Fruit fly (Drosophila melanogaster) whole organism: Measurements from ENCODE around the gene Ube3a.

Source experiments
- CG8478 ChIP-seq: fragments of >200 bp; optimal IDR thresholded peaks from 2 replicates; lab custom pipeline; 2018; ENCODE audit warnings: inconsistent platforms
- Dll ChIP-seq: fragments of >200 bp; optimal IDR thresholded peaks from 2 replicates; lab custom pipeline; 2017
- EcR ChIP-seq, 2 experiments: fragments of >200 bp; optimal IDR thresholded peaks; 2 replicates each; lab custom pipeline; 2017; ENCODE audit warnings: missing biosample characterization in 2 of 2, missing genetic modification characterization in 2 of 2, missing genetic modification reagents in 2 of 2
- pan ChIP-seq: fragments of >200 bp; optimal IDR thresholded peaks from 2 replicates; lab custom pipeline; 2017
- psq ChIP-seq: fragments of >200 bp; optimal IDR thresholded peaks from 2 replicates; lab custom pipeline; 2017
- usp ChIP-seq: fragments of >200 bp; optimal IDR thresholded peaks from 2 replicates; lab custom pipeline; 2017; ENCODE audit warnings: missing biosample characterization, missing genetic modification characterization, mixed read lengths

Ube3a gene

DNA sequence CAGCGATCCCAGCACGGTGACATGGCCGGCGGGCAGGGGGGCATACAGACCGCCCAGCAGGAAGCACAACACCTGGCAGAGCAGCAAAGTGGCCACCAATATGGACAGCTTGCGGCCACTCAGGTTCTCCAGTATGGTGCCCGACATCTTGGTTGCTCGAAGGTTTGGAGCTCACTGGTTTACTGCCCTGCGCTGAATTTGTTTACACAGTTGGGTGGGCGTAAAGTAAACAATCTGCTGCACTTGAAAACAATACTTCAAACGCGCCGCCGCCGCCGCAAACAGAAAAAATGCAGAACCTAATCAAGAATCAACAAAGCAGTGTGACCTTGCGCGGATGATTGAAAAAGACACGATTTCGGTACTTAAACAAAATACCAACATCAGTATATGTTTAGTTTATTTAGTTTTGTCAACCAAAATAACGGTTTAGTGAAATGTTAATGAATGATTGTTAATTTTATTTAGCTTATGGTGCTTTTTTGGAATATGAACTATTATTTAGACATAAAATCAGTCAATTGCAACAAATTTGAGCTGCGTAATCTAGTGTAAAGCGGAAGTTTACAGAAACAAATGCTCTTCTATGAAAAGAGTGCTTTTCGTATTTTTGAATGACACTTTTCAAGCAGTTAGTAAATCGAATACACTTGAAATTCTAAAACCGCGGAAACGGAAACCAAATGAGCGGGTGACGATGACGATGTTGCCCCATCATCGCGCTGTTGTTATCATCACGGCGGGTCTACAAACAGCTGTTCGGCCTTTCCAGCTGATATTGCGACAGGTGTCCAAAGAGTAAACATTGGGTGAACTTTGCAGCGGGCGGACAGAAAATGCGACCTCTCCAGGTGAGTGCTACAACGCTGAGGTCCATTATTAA, 40.8 kb downstream of the Ube3a start, which contains the start of the genes wls and Adck5:
Gene wls (minus strand): TSS at position 327 of the 883 bp plus-strand sequence.
Gene Adck5 (plus strand): TSS at position 519 of the 883 bp plus-strand sequence.
- TF ChIP-seq pan, result peak; percentile 52
- TF ChIP-seq usp (GFP tag; lab: Kevin White, UChicago), result no peak
- no peak for TF ChIP-seq EcR (GFP tag; optimal IDR thresholded peaks at IDR 0.05; lab: Kevin White, UChicago)
- TF ChIP-seq CG8478 (lab: Kevin White, UChicago), result no peak
- TF ChIP-seq psq (lab: Kevin White, UChicago), result no peak

DNA sequence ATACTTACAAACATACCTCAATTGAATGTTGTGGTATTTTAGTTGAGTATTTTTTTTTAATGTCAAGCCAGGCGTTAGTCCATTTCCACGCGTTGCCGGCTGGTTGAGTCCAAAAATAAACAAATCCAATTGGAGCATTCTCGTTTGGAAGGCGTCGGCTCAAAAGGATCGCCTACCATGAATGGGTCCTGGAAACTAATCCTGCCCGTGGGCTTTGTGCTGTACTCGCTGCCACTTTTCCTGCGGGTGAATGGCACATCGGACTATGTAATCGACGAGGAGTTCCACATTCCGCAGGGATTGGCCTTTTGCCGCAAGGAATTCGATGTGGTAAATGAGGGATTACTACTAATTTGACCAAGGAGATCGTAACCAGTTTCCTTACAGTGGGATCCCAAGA, 45.5 kb downstream of the Ube3a start, which contains the start of gene Alg10:
Gene Alg10 (plus strand): TSS at position 73 of the 400 bp plus-strand sequence.
- TF ChIP-seq psq (lab: Kevin White, UChicago) (no peak), usp (GFP tag; lab: Kevin White, UChicago) (no peak), pan (no peak), CG8478 (lab: Kevin White, UChicago) (no peak), EcR (GFP tag; optimal IDR thresholded peaks at IDR 0.05; lab: Kevin White, UChicago) (no peak), Dll (lab: Kevin White, UChicago) (no peak)
